Worm (Caenorhabditis elegans): ENCODE measurements around the gene ZK185.4.

- TF ChIP-seq W03F9.2 (tag; optimal IDR thresholded peaks at IDR 0.05) (no peak), him-1 (tag; optimal IDR thresholded peaks at IDR 0.05) (no peak), dao-5 (tag; optimal IDR thresholded peaks at IDR 0.05) (no peak)
Observed at ce11 chrIV:4538672-4539071, 5.7 kb upstream of the ZK185.4 start.
